Fruit fly (Drosophila melanogaster): ENCODE results near the gene RhoGAPp190.

The RhoGAPp190 gene

DNA sequence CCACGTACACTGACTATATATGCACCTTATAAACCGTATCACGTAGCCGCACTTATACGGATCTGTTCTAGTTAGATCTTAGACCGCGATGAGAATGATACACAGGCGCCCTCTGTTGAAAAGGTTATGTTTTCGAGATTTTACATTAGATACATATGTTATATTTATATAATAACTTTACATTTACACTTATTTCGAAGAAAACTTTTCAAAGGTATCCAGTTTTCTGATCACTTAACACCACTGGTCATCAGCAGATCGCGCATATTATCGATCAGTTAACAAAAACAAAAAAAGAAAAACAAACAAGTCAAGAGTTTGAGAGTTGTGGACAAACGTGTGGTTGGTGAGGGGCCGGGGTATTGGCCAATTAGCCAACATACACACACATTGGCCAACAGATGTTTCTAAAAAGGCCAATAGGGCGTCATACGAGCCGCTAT, 45.4 kb upstream of the RhoGAPp190 start:
- TF ChIP-seq Vsx2 (GFP tag; optimal IDR thresholded peaks at IDR 0.05; ENCODE audit: partially characterized antibody) (peak; percentile 57), Sp1 (GFP tag; optimal IDR thresholded peaks at IDR 0.05) (no peak)

DNA sequence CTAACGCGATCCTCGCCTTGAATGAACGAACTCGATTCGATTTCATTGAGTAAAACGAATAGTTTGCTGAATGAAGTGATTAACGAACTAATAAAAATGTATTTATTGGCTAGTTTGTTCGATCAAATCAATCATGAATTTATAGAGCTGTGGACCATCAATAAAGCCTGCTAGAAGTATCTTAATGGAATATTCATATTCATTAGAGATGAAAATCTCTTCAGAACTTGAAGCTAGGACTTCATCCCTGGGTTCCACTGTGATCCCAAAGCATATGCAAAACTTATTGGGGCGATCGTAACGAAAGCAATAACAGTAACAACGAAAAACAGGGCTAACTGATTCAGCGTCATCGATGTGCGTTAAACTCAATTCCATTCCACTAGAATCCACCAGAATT, 44.9 kb upstream of the RhoGAPp190 start:
- TF ChIP-seq h (GFP tag; optimal IDR thresholded peaks at IDR 0.05) (no peak), Vsx2 (GFP tag; optimal IDR thresholded peaks at IDR 0.05; ENCODE audit: partially characterized antibody) (no peak), ey (GFP tag; optimal IDR thresholded peaks at IDR 0.05) (no peak), foxo (GFP tag; optimal IDR thresholded peaks at IDR 0.05) (no peak), OdsH (GFP tag; optimal IDR thresholded peaks at IDR 0.05) (no peak), rgr (GFP tag; optimal IDR thresholded peaks at IDR 0.05) (no peak), CrebA (GFP tag; optimal IDR thresholded peaks at IDR 0.05; ENCODE audit: borderline replicate concordance) (no peak), dl (GFP tag; optimal IDR thresholded peaks at IDR 0.05; ENCODE audit: insufficient read depth in 1 of 2, partially characterized antibody in 2 of 2) (no peak), br (GFP tag; optimal IDR thresholded peaks at IDR 0.05) (peak; percentile 3), HLH106 (tag; optimal IDR thresholded peaks at IDR 0.05) (peak; percentile 30), Myc (optimal IDR thresholded peaks at IDR 0.05) (no peak), dmrt93B (GFP tag; optimal IDR thresholded peaks at IDR 0.05) (no peak), Dfd (GFP tag; optimal IDR thresholded peaks at IDR 0.05) (no peak), Abd-B (GFP tag; optimal IDR thresholded peaks at IDR 0.05) (no peak)

- TF ChIP-seq brk (GFP tag; optimal IDR thresholded peaks at IDR 0.05), result no peak
- peak; percentile 32 for TF ChIP-seq psq (GFP tag; optimal IDR thresholded peaks at IDR 0.05)
- TF ChIP-seq foxo (GFP tag; optimal IDR thresholded peaks at IDR 0.05), result peak in 1 of 2 experiments; percentile 32
- peak; percentile 79 for TF ChIP-seq HLH106 (tag; optimal IDR thresholded peaks at IDR 0.05)
- TF ChIP-seq Dif (GFP tag; optimal IDR thresholded peaks at IDR 0.05; ENCODE audit: partially characterized antibody), result no peak
- peak; percentile 15 for TF ChIP-seq CG9705 (GFP tag; optimal IDR thresholded peaks at IDR 0.05)
- TF ChIP-seq Rel (GFP tag; optimal IDR thresholded peaks at IDR 0.05), result no peak
- peak; percentile 51 for TF ChIP-seq Rel (tag; optimal IDR thresholded peaks at IDR 0.05)
- peak; percentile 29 for TF ChIP-seq sage (GFP tag; optimal IDR thresholded peaks at IDR 0.05)
- peak; percentile 5 for TF ChIP-seq Jra (GFP tag; optimal IDR thresholded peaks at IDR 0.05)
- peak; percentile 69 for TF ChIP-seq fru (GFP tag; optimal IDR thresholded peaks at IDR 0.05)
- no peak for TF ChIP-seq lola (GFP tag; optimal IDR thresholded peaks at IDR 0.05)
- peak; percentile 61 for TF ChIP-seq h (GFP tag; optimal IDR thresholded peaks at IDR 0.05)
- TF ChIP-seq dl (GFP tag; optimal IDR thresholded peaks at IDR 0.05; ENCODE audit: insufficient read depth in 1 of 2, partially characterized antibody in 2 of 2), result no peak
- peak; percentile 14 for TF ChIP-seq sv (GFP tag; optimal IDR thresholded peaks at IDR 0.05)
- peak; percentile 70 for TF ChIP-seq br (GFP tag; optimal IDR thresholded peaks at IDR 0.05)
- TF ChIP-seq pan (optimal IDR thresholded peaks at IDR 0.05), result no peak
- TF ChIP-seq Hnf4 (GFP tag; optimal IDR thresholded peaks at IDR 0.05), result peak; percentile 60
- TF ChIP-seq dmrt93B (GFP tag; optimal IDR thresholded peaks at IDR 0.05), result peak; percentile 17
- TF ChIP-seq OdsH (GFP tag; optimal IDR thresholded peaks at IDR 0.05), result peak; percentile 21
- TF ChIP-seq Sp1 (GFP tag; optimal IDR thresholded peaks at IDR 0.05), result peak; percentile 79
- peak; percentile 49 for TF ChIP-seq rgr (GFP tag; optimal IDR thresholded peaks at IDR 0.05)
- peak; percentile 53 for TF ChIP-seq ey (GFP tag; optimal IDR thresholded peaks at IDR 0.05)
- TF ChIP-seq Dfd (GFP tag; optimal IDR thresholded peaks at IDR 0.05), result no peak
Measured at dm6 chrX:17696637-17697036, 44.3 kb upstream of the RhoGAPp190 start.

DNA sequence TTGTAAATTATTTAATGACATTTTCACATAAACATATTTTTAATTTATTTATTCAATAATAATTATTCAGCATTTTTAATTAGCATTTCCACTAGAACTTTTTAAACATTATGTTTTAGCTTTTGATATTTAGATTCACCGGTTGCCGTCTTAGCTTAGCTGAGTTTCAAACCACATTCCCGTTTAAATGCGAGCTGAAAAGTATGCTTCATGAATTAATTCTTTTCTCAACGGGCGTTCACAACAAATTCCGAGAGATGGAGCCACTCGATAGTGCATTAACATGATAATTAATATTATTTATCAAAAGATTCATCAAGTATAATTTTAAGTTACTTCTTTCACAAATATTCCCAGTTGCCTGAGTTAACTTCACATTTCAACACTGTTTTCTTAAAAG, 43.3 kb upstream of the RhoGAPp190 start:
- TF ChIP-seq Myc (optimal IDR thresholded peaks at IDR 0.05) (peak; percentile 82), Mio (GFP tag; optimal IDR thresholded peaks at IDR 0.05) (no peak), Hnf4 (GFP tag; optimal IDR thresholded peaks at IDR 0.05) (no peak), Vsx2 (GFP tag; optimal IDR thresholded peaks at IDR 0.05; ENCODE audit: partially characterized antibody) (peak; percentile 7), usp (GFP tag; optimal IDR thresholded peaks at IDR 0.05) (no peak)

DNA sequence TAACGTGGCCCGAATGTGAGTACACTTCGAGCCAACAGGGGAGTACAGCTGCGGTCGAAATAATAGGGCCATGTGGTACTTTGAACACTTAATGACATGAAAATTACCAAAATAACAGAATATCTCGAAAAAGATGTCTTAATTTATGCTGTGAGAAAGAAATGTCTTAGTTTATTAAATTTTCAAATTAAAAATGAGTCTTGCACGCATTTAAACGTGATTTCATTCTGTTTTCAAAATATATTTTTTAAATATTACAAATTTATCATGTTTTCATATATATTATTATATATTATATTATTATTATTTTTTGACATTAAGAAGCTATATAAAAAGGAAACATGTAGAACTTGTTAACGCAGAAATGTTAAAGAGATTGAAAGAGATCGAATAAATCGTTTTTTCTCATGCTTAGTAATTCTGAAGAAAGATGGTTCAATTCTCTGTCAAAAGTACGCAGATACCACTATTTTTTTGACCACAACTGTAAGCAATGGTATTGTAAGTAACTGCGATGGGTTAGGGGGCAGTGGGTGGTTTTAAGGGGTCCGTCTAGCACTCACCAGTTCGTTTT, 42.6 kb upstream of the RhoGAPp190 start:
- no peak for TF ChIP-seq sv (GFP tag; optimal IDR thresholded peaks at IDR 0.05)
- TF ChIP-seq GATAd (GFP tag; optimal IDR thresholded peaks at IDR 0.05), result no peak
- no peak for TF ChIP-seq dl (GFP tag; optimal IDR thresholded peaks at IDR 0.05; ENCODE audit: insufficient read depth in 1 of 2, partially characterized antibody in 2 of 2)
- no peak for TF ChIP-seq foxo (GFP tag; optimal IDR thresholded peaks at IDR 0.05)
- no peak for TF ChIP-seq Rel (GFP tag; optimal IDR thresholded peaks at IDR 0.05)
- TF ChIP-seq Rel (tag; optimal IDR thresholded peaks at IDR 0.05), result no peak
- TF ChIP-seq HLH106 (tag; optimal IDR thresholded peaks at IDR 0.05), result no peak
- TF ChIP-seq Vsx2 (GFP tag; optimal IDR thresholded peaks at IDR 0.05; ENCODE audit: partially characterized antibody), result no peak
- TF ChIP-seq Myc (optimal IDR thresholded peaks at IDR 0.05), result no peak
- TF ChIP-seq Abd-B (GFP tag; optimal IDR thresholded peaks at IDR 0.05), result no peak
- no peak for TF ChIP-seq Dif (GFP tag; optimal IDR thresholded peaks at IDR 0.05; ENCODE audit: partially characterized antibody)
- TF ChIP-seq Jra (GFP tag; optimal IDR thresholded peaks at IDR 0.05), result no peak
- TF ChIP-seq Hnf4 (GFP tag; optimal IDR thresholded peaks at IDR 0.05), result no peak
- TF ChIP-seq psq (GFP tag; optimal IDR thresholded peaks at IDR 0.05), result no peak
- TF ChIP-seq dsf (GFP tag; optimal IDR thresholded peaks at IDR 0.05; ENCODE audit: borderline replicate concordance), result no peak
- no peak for TF ChIP-seq h (GFP tag; optimal IDR thresholded peaks at IDR 0.05)
- TF ChIP-seq Dfd (GFP tag; optimal IDR thresholded peaks at IDR 0.05), result no peak
- no peak for TF ChIP-seq sage (GFP tag; optimal IDR thresholded peaks at IDR 0.05)
- TF ChIP-seq fru (GFP tag; optimal IDR thresholded peaks at IDR 0.05), result no peak
- no peak for TF ChIP-seq tai (GFP tag; optimal IDR thresholded peaks at IDR 0.05)

Measured in whole organism, wandering third instar larva.